Worm (Caenorhabditis elegans) whole organism, late embryonic: ENCODE data around the gene otpl-7.

Experiments
- ama-1 ChIP-seq: fragments of 150-350 bp; optimal IDR thresholded peaks from 2 replicates; lab custom pipeline; 2014
- elt-2 ChIP-seq: sonication (generic microtip); optimal IDR thresholded peaks from 2 replicates; lab custom pipeline; 2016; ENCODE audit warnings: missing genetic modification reagents, missing genetic modification characterization, missing compliant biosample characterization
- pha-4 ChIP-seq: fragments of 150-350 bp; optimal IDR thresholded peaks from 2 replicates; lab custom pipeline; 2018; ENCODE audit warnings: missing biosample characterization, missing genetic modification reagents, missing genetic modification characterization
- pqm-1 ChIP-seq: sonication (generic microtip); optimal IDR thresholded peaks from 2 replicates; lab custom pipeline; 2016; ENCODE audit warnings: missing genetic modification characterization, missing compliant biosample characterization
- rnt-1 ChIP-seq: sonication (generic microtip); optimal IDR thresholded peaks from 2 replicates; lab custom pipeline; 2016; ENCODE audit warnings: missing genetic modification characterization, missing compliant biosample characterization
- ttx-3 ChIP-seq: sonication (generic microtip); optimal IDR thresholded peaks from 2 replicates; lab custom pipeline; 2016; ENCODE audit warnings: missing genetic modification reagents, missing genetic modification characterization, missing compliant biosample characterization

DNA sequence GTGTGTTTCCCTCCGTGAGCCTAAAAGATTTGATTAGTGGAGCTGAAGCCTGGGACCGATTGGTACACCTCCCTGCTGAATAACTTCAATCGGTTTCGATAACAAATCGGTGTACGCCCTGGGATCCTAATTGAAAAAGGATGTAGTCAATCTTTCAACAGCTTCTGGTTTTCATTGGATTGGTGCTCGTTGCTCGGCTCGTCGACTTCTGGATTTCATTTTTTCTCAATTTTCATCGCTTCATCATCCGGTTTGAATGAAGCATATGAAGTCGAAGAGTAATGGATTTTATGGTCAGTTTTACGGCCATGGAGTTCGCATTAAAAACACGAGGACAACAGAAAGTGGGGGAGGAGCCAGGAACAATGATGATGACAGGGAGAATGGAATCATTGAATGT, 34.7 kb downstream of the otpl-7 start:
- TF ChIP-seq pha-4, result no peak
- no peak for TF ChIP-seq rnt-1 (tag; lab: Kevin White, UChicago)
- no peak for TF ChIP-seq pqm-1 (tag; lab: Kevin White, UChicago)
- no peak for TF ChIP-seq elt-2 (tag; lab: Kevin White, UChicago)
- no peak for TF ChIP-seq ttx-3 (tag; lab: Kevin White, UChicago)
- no peak for TF ChIP-seq ama-1
